Worm (Caenorhabditis elegans) whole organism, L4 larva: Measurements from ENCODE around the gene C28F5.1.

ENCODE experiments used
- Y48G9A.11 ChIP-seq: fragments of 200-800 bp; sonication (Bioruptor generic); IDR thresholded peaks from 2 replicates; pipeline ENCODE4 v1.3.6; 2022; ENCODE audit warnings: missing genetic modification reagents, missing genetic modification characterization, missing compliant biosample characterization
- lin-38 ChIP-seq: fragments of 200-800 bp; sonication (Bioruptor generic); IDR thresholded peaks from 2 replicates; pipeline ENCODE4 v1.3.6; 2022; ENCODE audit warnings: missing genetic modification reagents, missing genetic modification characterization, missing compliant biosample characterization
- mep-1 ChIP-seq: fragments of 150-350 bp; sonication (generic microtip); optimal IDR thresholded peaks from 3 replicates; lab custom pipeline; 2014; ENCODE audit warnings: missing biosample characterization, missing genetic modification characterization
- mxl-2 ChIP-seq: fragments of 200-800 bp; sonication (Bioruptor generic); conservative IDR thresholded peaks from 2 replicates; pipeline ENCODE4 v1.3.6; 2022; ENCODE audit warnings: missing genetic modification reagents, missing genetic modification characterization, missing compliant biosample characterization
- nhr-77 ChIP-seq: fragments of 150-350 bp; optimal IDR thresholded peaks from 2 replicates; lab custom pipeline; 2014; ENCODE audit warnings: missing biosample characterization, missing genetic modification characterization
- pha-4 ChIP-seq, 2 experiments: fragments of 150-350 bp in 1 of 2; fragments of 200-800 bp in 1 of 2; sonication (Bioruptor generic) in 1 of 2; IDR thresholded peaks in 1 of 2; optimal IDR thresholded peaks in 1 of 2; 2 replicates each; pipeline versions ENCODE4 v1.3.6 to Lab custom; 2014 to 2022; ENCODE audit warnings: missing genetic modification characterization in 2 of 2, missing genetic modification reagents in 2 of 2, missing biosample characterization in 1 of 2, missing compliant biosample characterization in 1 of 2

DNA sequence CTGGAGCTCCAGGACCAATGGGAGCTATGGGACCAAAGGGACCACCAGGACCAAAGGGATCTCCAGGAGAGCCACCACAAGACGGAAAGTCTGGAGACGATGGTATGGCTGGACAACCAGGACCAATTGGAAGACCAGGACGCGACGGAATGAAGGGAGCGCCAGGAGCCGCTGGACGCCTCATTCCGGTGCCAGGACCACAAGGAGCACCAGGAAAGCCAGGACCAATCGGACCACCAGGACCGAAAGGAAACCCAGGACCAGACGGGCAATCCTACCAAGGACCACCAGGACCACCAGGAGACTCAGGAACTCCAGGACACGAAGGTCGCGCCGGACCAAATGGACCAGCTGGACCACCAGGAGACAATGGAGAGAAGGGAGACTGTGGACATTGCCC lies 39.7 kb downstream of the C28F5.1 start:
- TF ChIP-seq nhr-77 (tag; lab: Kevin White, UChicago) (no peak), mxl-2 (GFP tag; lab: Robert Waterston, UW) (no peak), Y48G9A.11 (GFP tag; lab: Robert Waterston, UW) (no peak), lin-38 (no peak), pha-4 (GFP tag; IDR thresholded peaks at IDR 0.05; lab: Robert Waterston, UW) (no peak), pha-4 (tag; optimal IDR thresholded peaks at IDR 0.05; lab: Kevin White, UChicago) (no peak), mep-1 (no peak)
